Fruit fly (Drosophila melanogaster) Kc167 (cell line): ENCODE measurements around the gene Zasp66.

Experiments used
- Myc ChIP-seq: fragments of >200 bp; optimal IDR thresholded peaks from 2 replicates; lab custom pipeline; 2017; ENCODE audit warnings: missing external identifiers
- Sin3A ChIP-seq: fragments of >200 bp; optimal IDR thresholded peaks from 2 replicates; lab custom pipeline; 2018; ENCODE audit warnings: missing external identifiers
- h ChIP-seq: fragments of >200 bp; optimal IDR thresholded peaks from 3 replicates; lab custom pipeline; 2018; ENCODE audit warnings: missing external identifiers
- insv ChIP-seq: fragments of >200 bp; optimal IDR thresholded peaks from 3 replicates; lab custom pipeline; 2018; ENCODE audit warnings: missing external identifiers
- psq ChIP-seq: fragments of >200 bp; optimal IDR thresholded peaks from 2 replicates; lab custom pipeline; 2017; ENCODE audit warnings: missing external identifiers
- ttk ChIP-seq: sonication (Bioruptor generic); optimal IDR thresholded peaks from 2 replicates; lab custom pipeline; 2017; ENCODE audit warnings: missing external identifiers

DNA sequence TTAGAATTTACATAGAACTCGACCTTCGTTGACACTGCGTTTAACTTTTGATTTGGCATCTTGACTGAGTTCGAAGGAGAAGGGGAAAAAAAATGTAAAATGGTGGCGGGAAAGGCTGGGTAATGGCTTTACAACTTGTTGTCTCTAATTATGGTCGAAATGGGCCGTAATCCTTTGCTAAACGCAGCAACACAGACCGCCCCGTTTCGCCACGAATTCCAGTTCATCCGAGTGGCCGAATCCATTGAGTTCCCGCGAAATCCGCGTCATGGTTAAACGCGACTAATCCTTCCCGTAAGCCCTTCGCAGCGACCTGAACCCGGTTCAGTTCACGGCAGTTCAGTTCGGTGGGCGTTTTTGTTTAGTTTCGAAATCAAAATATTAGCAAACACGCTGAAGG, 41.9 kb downstream of the Zasp66 start:
- TF ChIP-seq h (lab: Kevin White, UChicago) (no peak), insv (no peak), Sin3A (lab: Kevin White, UChicago) (no peak), psq (lab: Kevin White, UChicago) (no peak), Myc (lab: Kevin White, UChicago) (no peak), ttk (lab: Kevin White, UChicago) (no peak)
